Worm (Caenorhabditis elegans) whole organism, L4/young adult: Measurements from ENCODE around the gene F54D1.1.

Source experiments
- W03F9.2 ChIP-seq: fragments of 150-350 bp; optimal IDR thresholded peaks from 2 replicates; lab custom pipeline; 2014; ENCODE audit warnings: missing biosample characterization, missing genetic modification characterization
- dao-5 ChIP-seq: sonication (generic microtip); optimal IDR thresholded peaks from 2 replicates; lab custom pipeline; 2016; ENCODE audit warnings: missing genotype, missing genetic modification characterization, moderate library complexity, missing compliant biosample characterization
- him-1 ChIP-seq: sonication (generic microtip); optimal IDR thresholded peaks from 2 replicates; lab custom pipeline; 2016; ENCODE audit warnings: missing genotype, missing genetic modification reagents, missing genetic modification characterization, missing compliant biosample characterization

- TF ChIP-seq him-1 (tag; lab: Kevin White, UChicago) (no peak), W03F9.2 (tag; lab: Kevin White, UChicago) (no peak), dao-5 (tag; lab: Kevin White, UChicago) (no peak)
Measured at ce11 chrIV:11257476-11257875, 4.2 kb upstream of the F54D1.1 start.
